Worm (Caenorhabditis elegans) whole organism, L1 larva: ENCODE data around the gene nhr-242.

Experiments
- C34B4.2 ChIP-seq: sonication (generic microtip); optimal IDR thresholded peaks from 2 replicates; lab custom pipeline; 2017; ENCODE audit warnings: mild to moderate bottlenecking, missing genetic modification characterization, missing compliant biosample characterization
- F16B12.6 ChIP-seq: fragments of 150-350 bp; optimal IDR thresholded peaks from 2 replicates; lab custom pipeline; 2014; ENCODE audit warnings: missing biosample characterization, missing genetic modification characterization
- aha-1 ChIP-seq: fragments of 150-350 bp; optimal IDR thresholded peaks from 2 replicates; lab custom pipeline; 2014; ENCODE audit warnings: missing biosample characterization, missing genetic modification characterization
- aly-2 ChIP-seq: fragments of 150-350 bp; optimal IDR thresholded peaks from 2 replicates; lab custom pipeline; 2014; ENCODE audit warnings: missing biosample characterization, missing genetic modification characterization
- ama-1 ChIP-seq: fragments of 150-350 bp; optimal IDR thresholded peaks from 2 replicates; lab custom pipeline; 2014
- blmp-1 ChIP-seq: fragments of 150-350 bp; optimal IDR thresholded peaks from 2 replicates; lab custom pipeline; 2014; ENCODE audit warnings: missing biosample characterization, missing genetic modification characterization
- ceh-63 ChIP-seq: fragments of 200-800 bp; sonication (Bioruptor generic); optimal IDR thresholded peaks from 2 replicates; lab custom pipeline; 2018; ENCODE audit warnings: mild to moderate bottlenecking, missing genetic modification characterization, missing compliant biosample characterization
- ceh-8 ChIP-seq: fragments of 200-800 bp; sonication (Bioruptor generic); optimal IDR thresholded peaks from 2 replicates; lab custom pipeline; 2018; ENCODE audit warnings: mild to moderate bottlenecking, missing genetic modification characterization, moderate library complexity, missing compliant biosample characterization
- ceh-82 ChIP-seq, 3 experiments: fragments of 150-350 bp in 1 of 3; sonication (generic microtip) in 2 of 3; optimal IDR thresholded peaks; 2 replicates each; lab custom pipeline; 2014 to 2017; ENCODE audit warnings: missing biosample characterization in 3 of 3, missing genetic modification characterization in 3 of 3
- dpl-1 ChIP-seq, 3 experiments: fragments of 150-350 bp in 2 of 3; sonication (generic microtip) in 1 of 3; optimal IDR thresholded peaks; 2 replicates each; lab custom pipeline; 2014 to 2017; ENCODE audit warnings: missing biosample characterization in 3 of 3, missing genetic modification characterization in 3 of 3, missing genetic modification reagents in 3 of 3
- efl-1 ChIP-seq, 4 experiments: fragments of 150-350 bp; optimal IDR thresholded peaks in 3 of 4; peaks in 1 of 4; 1 replicate in 1 of 4; 2 replicates in 3 of 4; lab custom pipeline; 2014; ENCODE audit warnings: missing biosample characterization in 2 of 4, missing genetic modification characterization in 2 of 4, missing genetic modification reagents in 2 of 4
- efl-3 ChIP-seq: fragments of 200-800 bp; sonication (Bioruptor generic); optimal IDR thresholded peaks from 2 replicates; lab custom pipeline; 2018; ENCODE audit warnings: mild to moderate bottlenecking, missing genetic modification characterization, missing compliant biosample characterization
- egl-13 ChIP-seq: sonication (generic microtip); optimal IDR thresholded peaks from 2 replicates; lab custom pipeline; 2016; ENCODE audit warnings: missing genotype, missing genetic modification reagents, missing genetic modification characterization, missing compliant biosample characterization
- egl-27 ChIP-seq, 2 experiments: fragments of 150-350 bp in 1 of 2; sonication (generic microtip); optimal IDR thresholded peaks; 3 replicates each; lab custom pipeline; 2017 to 2018; ENCODE audit warnings: missing biosample characterization in 2 of 2, missing genetic modification characterization in 2 of 2, missing genetic modification reagents in 2 of 2
- fkh-10 ChIP-seq: sonication (generic microtip); optimal IDR thresholded peaks from 2 replicates; lab custom pipeline; 2017; ENCODE audit warnings: missing biosample characterization, missing genetic modification reagents, missing genetic modification characterization
- grh-1 ChIP-seq: fragments of 200-800 bp; sonication (Bioruptor generic); IDR thresholded peaks from 2 replicates; pipeline ENCODE4 v1.3.6; 2022; ENCODE audit warnings: missing genetic modification reagents, missing genetic modification characterization, missing compliant biosample characterization
- hlh-4 ChIP-seq: sonication (generic microtip); optimal IDR thresholded peaks from 2 replicates; lab custom pipeline; 2016; ENCODE audit warnings: mild to moderate bottlenecking, missing genetic modification characterization, missing compliant biosample characterization
- jun-1 ChIP-seq: fragments of 150-350 bp; optimal IDR thresholded peaks from 2 replicates; lab custom pipeline; 2014; ENCODE audit warnings: missing biosample characterization, missing genetic modification reagents, missing genetic modification characterization
- lin-14 ChIP-seq: fragments of 200-800 bp; sonication (Bioruptor generic); optimal IDR thresholded peaks from 2 replicates; lab custom pipeline; 2018; ENCODE audit warnings: mild to moderate bottlenecking, missing genetic modification characterization, moderate library complexity, missing compliant biosample characterization
- lin-35 ChIP-seq, 2 experiments: fragments of 150-350 bp; optimal IDR thresholded peaks; 2 replicates each; lab custom pipeline; 2014; ENCODE audit warnings: missing biosample characterization in 2 of 2, missing genetic modification characterization in 2 of 2, missing genetic modification reagents in 2 of 2
- lin-39 ChIP-seq: fragments of 150-350 bp; optimal IDR thresholded peaks from 2 replicates; lab custom pipeline; 2014; ENCODE audit warnings: missing biosample characterization, missing genetic modification reagents, missing genetic modification characterization
- lir-3 ChIP-seq: sonication (generic microtip); optimal IDR thresholded peaks from 2 replicates; lab custom pipeline; 2016; ENCODE audit warnings: mild to moderate bottlenecking, missing genetic modification characterization, moderate library complexity, missing compliant biosample characterization; ENCODE audit not compliant: poor library complexity
- lsy-2 ChIP-seq, 2 experiments: fragments of 150-350 bp; optimal IDR thresholded peaks; 2 replicates each; lab custom pipeline; 2014; ENCODE audit warnings: missing biosample characterization in 2 of 2, missing genetic modification characterization in 2 of 2
- nhr-11 ChIP-seq: fragments of 150-350 bp; optimal IDR thresholded peaks from 2 replicates; lab custom pipeline; 2014; ENCODE audit warnings: missing biosample characterization, missing genetic modification characterization
- nhr-19 ChIP-seq: fragments of 200-800 bp; sonication (Bioruptor generic); conservative IDR thresholded peaks from 2 replicates; pipeline ENCODE4 v1.3.6; 2022; ENCODE audit warnings: missing genetic modification characterization, missing compliant biosample characterization
- nhr-28 ChIP-seq: fragments of 150-350 bp; optimal IDR thresholded peaks from 2 replicates; lab custom pipeline; 2014; ENCODE audit warnings: missing biosample characterization, missing genetic modification characterization
- nhr-47 ChIP-seq: sonication (generic microtip); optimal IDR thresholded peaks from 2 replicates; lab custom pipeline; 2016; ENCODE audit warnings: mild to moderate bottlenecking, missing genetic modification characterization, moderate library complexity, missing compliant biosample characterization
- nhr-76 ChIP-seq: sonication (generic microtip); optimal IDR thresholded peaks from 2 replicates; lab custom pipeline; 2017; ENCODE audit warnings: missing biosample characterization, missing genetic modification characterization
- nhr-77 ChIP-seq: fragments of 150-350 bp; optimal IDR thresholded peaks from 2 replicates; lab custom pipeline; 2014; ENCODE audit warnings: missing biosample characterization, missing genetic modification characterization
- nhr-84 ChIP-seq: sonication (generic microtip); optimal IDR thresholded peaks from 2 replicates; lab custom pipeline; 2017; ENCODE audit warnings: missing biosample characterization, missing genetic modification characterization
- skn-1 ChIP-seq: fragments of 150-350 bp; optimal IDR thresholded peaks from 2 replicates; lab custom pipeline; 2014; ENCODE audit warnings: missing biosample characterization, missing genetic modification characterization
- snpc-4 ChIP-seq: fragments of 150-350 bp; optimal IDR thresholded peaks from 2 replicates; lab custom pipeline; 2014; ENCODE audit warnings: missing biosample characterization, missing genetic modification characterization
- sox-4 ChIP-seq: sonication (generic microtip); optimal IDR thresholded peaks from 2 replicates; lab custom pipeline; 2016; ENCODE audit warnings: missing genetic modification characterization, missing compliant biosample characterization
- sptf-1 ChIP-seq: fragments of 150-350 bp; optimal IDR thresholded peaks from 2 replicates; lab custom pipeline; 2014; ENCODE audit warnings: missing biosample characterization, missing genetic modification characterization
- sup-37 ChIP-seq: fragments of 200-800 bp; sonication (Bioruptor generic); optimal IDR thresholded peaks from 2 replicates; lab custom pipeline; 2018; ENCODE audit warnings: mild to moderate bottlenecking, missing genetic modification characterization, missing compliant biosample characterization
- swsn-7 ChIP-seq: sonication (generic microtip); optimal IDR thresholded peaks from 2 replicates; lab custom pipeline; 2016; ENCODE audit warnings: missing genetic modification characterization, missing compliant biosample characterization
- unc-130 ChIP-seq: fragments of 150-350 bp; optimal IDR thresholded peaks from 2 replicates; lab custom pipeline; 2017; ENCODE audit warnings: missing biosample characterization, missing genetic modification characterization, inconsistent platforms
- unc-86 ChIP-seq: sonication (generic microtip); optimal IDR thresholded peaks from 2 replicates; lab custom pipeline; 2016; ENCODE audit warnings: missing genetic modification characterization, missing compliant biosample characterization
- vab-15 ChIP-seq: sonication (generic microtip); optimal IDR thresholded peaks from 2 replicates; lab custom pipeline; 2017; ENCODE audit warnings: missing genotype, mild to moderate bottlenecking, missing genetic modification characterization, missing compliant biosample characterization
- xbp-1 ChIP-seq: sonication (generic microtip); optimal IDR thresholded peaks from 2 replicates; lab custom pipeline; 2016; ENCODE audit warnings: missing genetic modification characterization, missing compliant biosample characterization
- ztf-11 ChIP-seq, 2 experiments: sonication (generic microtip); optimal IDR thresholded peaks; 2 replicates each; lab custom pipeline; 2016 to 2017; ENCODE audit warnings: missing genetic modification characterization in 2 of 2, missing biosample characterization in 1 of 2, missing compliant biosample characterization in 1 of 2
- ztf-4 ChIP-seq: fragments of 150-350 bp; optimal IDR thresholded peaks from 2 replicates; lab custom pipeline; 2014; ENCODE audit warnings: missing biosample characterization, missing genetic modification characterization

nhr-242 gene

ce11 chrIV:2610974-2611373, 29.6 kb upstream of the nhr-242 start:
- TF ChIP-seq efl-1 (optimal IDR thresholded peaks at IDR 0.05; lab: Kevin White, UChicago) (peak in 1 of 2 experiments; percentile 55), efl-1 (GFP tag; optimal IDR thresholded peaks at IDR 0.05 in 1 of 2; lab: Kevin White, UChicago) (no peak), dpl-1 (GFP tag; optimal IDR thresholded peaks at IDR 0.05; lab: Kevin White, UChicago) (peak in 1 of 3 experiments; percentile 2), ceh-63 (GFP tag; lab: Kevin White, UChicago) (no peak)

DNA sequence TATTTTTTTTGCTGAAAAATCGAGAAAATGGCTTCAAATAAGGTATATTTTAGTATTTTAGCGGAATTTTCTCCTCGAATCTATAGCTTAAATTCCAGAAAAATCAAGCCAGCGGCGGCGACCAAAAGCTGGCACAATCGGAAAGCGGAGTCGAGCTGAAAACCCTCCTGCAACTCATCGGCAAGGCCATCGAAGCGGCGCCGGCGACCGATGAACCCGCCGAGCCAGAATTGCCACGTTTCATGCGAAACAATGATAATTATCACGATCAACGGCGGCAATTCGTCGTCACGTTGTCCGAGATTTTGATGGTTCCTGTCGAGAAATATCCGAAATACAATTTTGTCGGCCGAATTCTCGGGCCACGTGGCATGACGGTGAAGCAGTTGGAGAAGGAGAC, 29.0 kb upstream of the nhr-242 start, which contains the start of gene Y69A2AR.32:
TSS of gene Y69A2AR.32 (plus strand) at position 28 of the 400 bp plus-strand sequence.
- TF ChIP-seq ztf-11 (tag; optimal IDR thresholded peaks at IDR 0.05; lab: Kevin White, UChicago) (no peak), nhr-11 (tag; lab: Kevin White, UChicago) (no peak), hlh-4 (tag; lab: Kevin White, UChicago) (no peak), vab-15 (tag; lab: Kevin White, UChicago) (no peak), ama-1 (no peak), xbp-1 (tag; lab: Kevin White, UChicago) (no peak), aha-1 (tag; lab: Kevin White, UChicago) (no peak), lin-35 (GFP tag; optimal IDR thresholded peaks at IDR 0.05; lab: Kevin White, UChicago) (no peak), nhr-76 (tag; lab: Kevin White, UChicago) (no peak), unc-130 (tag; lab: Kevin White, UChicago) (no peak), snpc-4 (no peak), ceh-8 (GFP tag; lab: Kevin White, UChicago) (no peak)

DNA sequence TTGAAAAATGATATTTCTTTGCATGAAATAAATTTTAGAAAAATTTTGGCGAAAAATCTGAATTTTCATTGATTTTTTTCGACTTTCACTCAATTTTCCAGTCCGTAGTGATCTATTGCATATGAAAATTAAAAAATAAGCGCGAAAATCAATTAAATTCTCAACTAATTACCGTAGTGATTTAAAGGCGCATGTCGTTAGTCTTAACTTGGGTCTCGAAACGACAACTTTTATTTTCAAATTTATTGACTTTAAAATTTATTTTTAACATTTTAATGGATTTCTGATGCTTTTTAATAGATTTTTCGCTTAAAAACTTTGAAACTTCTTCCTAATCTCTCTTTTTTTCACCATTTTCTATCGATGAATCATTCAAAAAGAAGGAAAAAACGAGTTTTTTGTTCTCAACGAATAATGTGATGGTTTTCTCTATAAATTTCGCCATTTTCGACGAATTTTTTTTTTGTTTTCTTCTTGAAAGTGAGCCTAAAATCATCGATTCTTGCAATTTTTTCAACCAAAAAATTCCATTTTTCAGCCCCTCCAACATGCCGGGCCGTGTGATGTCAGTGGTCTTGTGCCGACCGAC, 26.2 kb upstream of the nhr-242 start, which contains the start of gene vamp-7:
TSS of gene vamp-7 (plus strand) at position 539 of the 589 bp plus-strand sequence.
- TF ChIP-seq ztf-4: peak; percentile 49
- peak in 1 of 2 experiments; percentile 4 for TF ChIP-seq lsy-2 (tag; optimal IDR thresholded peaks at IDR 0.05; lab: Kevin White, UChicago)
- no peak for TF ChIP-seq blmp-1 (tag; lab: Kevin White, UChicago)
- TF ChIP-seq efl-1 (optimal IDR thresholded peaks at IDR 0.05; lab: Kevin White, UChicago): peak in 1 of 2 experiments; percentile 3
- no peak for TF ChIP-seq efl-1 (GFP tag; optimal IDR thresholded peaks at IDR 0.05 in 1 of 2; lab: Kevin White, UChicago)

DNA sequence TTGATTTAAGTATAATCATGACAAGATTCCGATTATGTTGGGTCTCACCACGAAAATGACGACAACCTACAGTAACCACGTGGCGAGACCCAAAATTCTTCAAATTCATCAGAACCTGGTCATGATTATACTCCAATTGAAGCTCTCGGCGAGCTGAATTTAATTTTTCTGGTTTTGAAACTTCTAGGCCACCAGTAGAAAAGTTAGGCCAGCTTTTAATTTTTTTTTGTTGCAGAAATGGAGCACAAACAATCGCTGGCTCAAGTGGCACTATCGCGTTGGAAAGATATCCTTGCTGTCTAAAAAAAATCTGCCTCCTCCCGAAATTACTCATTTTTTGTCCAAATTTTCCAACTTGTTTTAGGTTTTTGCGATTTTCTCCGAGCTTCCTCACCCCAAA, 25.2 kb upstream of the nhr-242 start:
- TF ChIP-seq jun-1 (tag; lab: Kevin White, UChicago) (no peak), efl-1 (optimal IDR thresholded peaks at IDR 0.05; lab: Kevin White, UChicago) (no peak), efl-1 (GFP tag; optimal IDR thresholded peaks at IDR 0.05 in 1 of 2; lab: Kevin White, UChicago) (peak in 1 of 2 experiments; percentile 43), lin-14 (GFP tag; lab: Kevin White, UChicago) (no peak)

- peak; percentile 69 for TF ChIP-seq skn-1 (tag; lab: Kevin White, UChicago)
- TF ChIP-seq sox-4 (tag; lab: Kevin White, UChicago): no peak
- TF ChIP-seq swsn-7 (tag; lab: Kevin White, UChicago): peak; percentile 26
- TF ChIP-seq nhr-19 (GFP tag; lab: Robert Waterston, UW): peak; percentile 80
- TF ChIP-seq egl-13 (tag; lab: Kevin White, UChicago): no peak
- no peak for TF ChIP-seq egl-27 (tag; optimal IDR thresholded peaks at IDR 0.05; lab: Kevin White, UChicago)
- no peak for TF ChIP-seq sup-37 (GFP tag; lab: Kevin White, UChicago)
- no peak for TF ChIP-seq fkh-10 (GFP tag; lab: Kevin White, UChicago)
- TF ChIP-seq xbp-1 (tag; lab: Kevin White, UChicago): peak; percentile 4
- no peak for TF ChIP-seq aly-2 (tag; lab: Kevin White, UChicago)
- TF ChIP-seq sptf-1: no peak
- TF ChIP-seq nhr-47 (tag; lab: Kevin White, UChicago): peak; percentile 53
- TF ChIP-seq efl-3 (GFP tag; lab: Kevin White, UChicago): no peak
- TF ChIP-seq lin-39 (tag; lab: Kevin White, UChicago): no peak
- TF ChIP-seq nhr-76 (tag; lab: Kevin White, UChicago): no peak
- TF ChIP-seq nhr-28 (tag; lab: Kevin White, UChicago): no peak
- TF ChIP-seq grh-1 (GFP tag; lab: Robert Waterston, UW): no peak
- TF ChIP-seq F16B12.6 (tag; lab: Kevin White, UChicago): no peak
- TF ChIP-seq nhr-84: no peak
- TF ChIP-seq unc-86 (tag; lab: Kevin White, UChicago): peak; percentile 15
- no peak for TF ChIP-seq C34B4.2 (tag; lab: Kevin White, UChicago)
- TF ChIP-seq jun-1 (tag; lab: Kevin White, UChicago): no peak
- peak in 1 of 2 experiments; percentile 46 for TF ChIP-seq lsy-2 (tag; optimal IDR thresholded peaks at IDR 0.05; lab: Kevin White, UChicago)
- no peak for TF ChIP-seq lir-3
- peak; percentile 15 to 33 (median 29) for TF ChIP-seq dpl-1 (GFP tag; optimal IDR thresholded peaks at IDR 0.05; lab: Kevin White, UChicago)
- no peak for TF ChIP-seq aha-1 (tag; lab: Kevin White, UChicago)
- TF ChIP-seq ceh-82 (tag; optimal IDR thresholded peaks at IDR 0.05; lab: Kevin White, UChicago): peak in 1 of 3 experiments; percentile 12
- no peak for TF ChIP-seq nhr-77 (tag; lab: Kevin White, UChicago)
Measured at ce11 chrIV:2603556-2604021, 22.2 kb upstream of the nhr-242 start.
